Worm (Caenorhabditis elegans) whole organism, late embryonic: ENCODE data around the gene T10B9.9.

Experiments used
- ahr-1 ChIP-seq: sonication (generic microtip); optimal IDR thresholded peaks from 2 replicates; lab custom pipeline; 2016; ENCODE audit warnings: missing genetic modification characterization, missing compliant biosample characterization
- ceh-2 ChIP-seq: sonication (generic microtip); optimal IDR thresholded peaks from 2 replicates; lab custom pipeline; 2016; ENCODE audit warnings: missing genotype, missing genetic modification characterization, missing compliant biosample characterization
- ceh-24 ChIP-seq: sonication (generic microtip); optimal IDR thresholded peaks from 2 replicates; lab custom pipeline; 2016; ENCODE audit warnings: mild to moderate bottlenecking, missing genetic modification characterization, missing compliant biosample characterization
- dmd-4 ChIP-seq: sonication (generic microtip); optimal IDR thresholded peaks from 2 replicates; lab custom pipeline; 2016; ENCODE audit warnings: borderline replicate concordance, missing genetic modification characterization, missing compliant biosample characterization
- hlh-8 ChIP-seq: sonication (generic microtip); optimal IDR thresholded peaks from 2 replicates; lab custom pipeline; 2016; ENCODE audit warnings: missing genotype, missing genetic modification characterization, missing compliant biosample characterization
- sox-4 ChIP-seq: sonication (generic microtip); optimal IDR thresholded peaks from 2 replicates; lab custom pipeline; 2017; ENCODE audit warnings: mild to moderate bottlenecking, missing genetic modification characterization, inconsistent platforms, missing compliant biosample characterization

DNA sequence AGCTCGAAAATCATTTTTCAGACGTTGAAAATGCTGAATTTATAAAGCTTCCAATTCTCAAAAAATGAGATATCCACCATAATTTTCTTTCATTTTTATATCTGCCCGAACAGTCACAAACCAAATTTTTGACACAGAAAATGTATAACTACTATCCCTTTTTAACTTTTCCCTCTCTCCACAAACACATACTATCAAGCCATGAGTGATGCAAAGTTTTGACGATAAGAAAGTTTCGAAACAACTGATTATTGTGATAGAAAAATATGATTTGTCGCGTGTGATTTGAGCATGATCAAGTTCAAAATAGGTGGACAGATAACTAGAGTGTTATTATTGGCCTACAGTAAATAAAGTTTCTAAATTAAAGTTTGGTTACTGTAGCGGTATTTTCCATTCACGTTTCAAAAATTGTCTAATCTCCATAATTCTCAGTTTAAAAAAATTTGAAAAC, 31.9 kb upstream of the T10B9.9 start, which contains the start of gene cyp-13A8:
- TF ChIP-seq dmd-4 (tag; lab: Kevin White, UChicago) (no peak), ceh-2 (no peak), ahr-1 (tag; lab: Kevin White, UChicago) (no peak), hlh-8 (no peak), sox-4 (tag; lab: Kevin White, UChicago) (no peak), ceh-24 (tag; lab: Kevin White, UChicago) (no peak)
